Fruit fly (Drosophila melanogaster) whole organism, adult: ENCODE measurements around the gene CG15922.

ENCODE experiments used
- CG11617 ChIP-seq: fragments of 200-800 bp; sonication (Bioruptor generic); optimal IDR thresholded peaks from 2 replicates; lab custom pipeline; 2017; ENCODE audit warnings: mild to moderate bottlenecking, missing biosample characterization, missing genetic modification reagents, missing genetic modification characterization
- CG12768 ChIP-seq: fragments of 200-800 bp; sonication (Bioruptor generic); optimal IDR thresholded peaks from 2 replicates; lab custom pipeline; 2017; ENCODE audit warnings: missing biosample characterization, missing genetic modification characterization, mild to moderate bottlenecking, moderate library complexity, missing genetic modification reagents
- CG14711 ChIP-seq: fragments of 200-800 bp; sonication (Bioruptor generic); optimal IDR thresholded peaks from 2 replicates; lab custom pipeline; 2018; ENCODE audit warnings: missing biosample characterization, mild to moderate bottlenecking, missing genetic modification characterization, moderate library complexity
- CG1620 ChIP-seq: fragments of 200-800 bp; sonication (Bioruptor generic); optimal IDR thresholded peaks from 2 replicates; lab custom pipeline; 2016; ENCODE audit warnings: missing biosample characterization, missing genetic modification characterization
- CG33017 ChIP-seq: fragments of 200-800 bp; sonication (Bioruptor generic); optimal IDR thresholded peaks from 2 replicates; lab custom pipeline; 2018; ENCODE audit warnings: missing biosample characterization, mild to moderate bottlenecking, missing genetic modification characterization, moderate library complexity
- CG5204 ChIP-seq: fragments of 200-800 bp; sonication (Bioruptor generic); optimal IDR thresholded peaks from 2 replicates; lab custom pipeline; 2016; ENCODE audit warnings: missing biosample characterization, missing genetic modification characterization
- CG7045 ChIP-seq: fragments of 200-800 bp; sonication (Bioruptor generic); optimal IDR thresholded peaks from 2 replicates; lab custom pipeline; 2017; ENCODE audit warnings: missing biosample characterization, mild to moderate bottlenecking, missing genetic modification characterization
- CG7101 ChIP-seq: fragments of 200-800 bp; sonication (Bioruptor generic); optimal IDR thresholded peaks from 2 replicates; lab custom pipeline; 2018; ENCODE audit warnings: missing biosample characterization, mild to moderate bottlenecking, missing genetic modification characterization, moderate library complexity
- Clk ChIP-seq: fragments of 200-800 bp; sonication (Bioruptor generic); optimal IDR thresholded peaks from 2 replicates; lab custom pipeline; 2017; ENCODE audit warnings: missing biosample characterization, missing genetic modification characterization
- Crg-1 ChIP-seq: fragments of 200-800 bp; sonication (Bioruptor generic); optimal IDR thresholded peaks from 2 replicates; lab custom pipeline; 2016; ENCODE audit warnings: missing biosample characterization, missing genetic modification characterization
- Hr96 ChIP-seq: fragments of 200-800 bp; sonication (Bioruptor generic); optimal IDR thresholded peaks from 2 replicates; lab custom pipeline; 2016; ENCODE audit warnings: missing biosample characterization, missing genetic modification characterization
- Mnt ChIP-seq: fragments of 200-800 bp; sonication (Bioruptor generic); optimal IDR thresholded peaks from 2 replicates; lab custom pipeline; 2016; ENCODE audit warnings: missing biosample characterization, mild to moderate bottlenecking, missing genetic modification characterization
- bab1 ChIP-seq: fragments of 200-800 bp; sonication (Bioruptor generic); optimal IDR thresholded peaks from 3 replicates; lab custom pipeline; 2019; ENCODE audit warnings: missing biosample characterization, mild to moderate bottlenecking, missing genetic modification characterization, moderate library complexity
- cic ChIP-seq: fragments of 200-800 bp; sonication (Bioruptor generic); optimal IDR thresholded peaks from 2 replicates; lab custom pipeline; 2017; ENCODE audit warnings: missing biosample characterization, mild to moderate bottlenecking, missing genetic modification characterization, moderate library complexity
- cnc ChIP-seq, 2 experiments: fragments of >200 bp; optimal IDR thresholded peaks; 2 replicates each; lab custom pipeline; 2017
- kay ChIP-seq: fragments of 200-800 bp; sonication (Bioruptor generic); peaks from one replicate; lab custom pipeline; 2016; ENCODE audit warnings: missing biosample characterization, missing genetic modification characterization, borderline replicate concordance
- ovo ChIP-seq: fragments of 200-800 bp; sonication (Bioruptor generic); optimal IDR thresholded peaks from 2 replicates; lab custom pipeline; 2016; ENCODE audit warnings: missing biosample characterization, missing genetic modification characterization
- pad ChIP-seq: fragments of 200-800 bp; sonication (Bioruptor generic); optimal IDR thresholded peaks from 3 replicates; lab custom pipeline; 2017; ENCODE audit warnings: missing biosample characterization, missing genetic modification characterization, mild to moderate bottlenecking, moderate library complexity, missing genetic modification reagents
- tj ChIP-seq: fragments of 200-800 bp; sonication (Bioruptor generic); optimal IDR thresholded peaks from 3 replicates; lab custom pipeline; 2017; ENCODE audit warnings: missing biosample characterization, mild to moderate bottlenecking, missing genetic modification characterization, moderate library complexity
- toe ChIP-seq: fragments of 200-800 bp; sonication (Bioruptor generic); optimal IDR thresholded peaks from 2 replicates; lab custom pipeline; 2016; ENCODE audit warnings: missing biosample characterization, missing genetic modification characterization

Gene CG15922

dm6 chr3R:20594194-20595144, 34.4 kb upstream of the CG15922 start:
- TF ChIP-seq CG1620 (GFP tag; lab: Kevin White, UChicago): no peak
- TF ChIP-seq Clk: peak; percentile 15
- peak; percentile 72 for TF ChIP-seq CG12768 (GFP tag; lab: Kevin White, UChicago)
- peak; percentile 51 for TF ChIP-seq tj (GFP tag; lab: Kevin White, UChicago)
- TF ChIP-seq CG11617 (GFP tag; lab: Kevin White, UChicago): peak; percentile 79
- TF ChIP-seq toe: no peak
- peak; percentile 86 for TF ChIP-seq CG14711 (tag; lab: Kevin White, UChicago)
- TF ChIP-seq bab1 (GFP tag; lab: Kevin White, UChicago): peak; percentile 87
- peak; percentile 84 for TF ChIP-seq CG33017
- peak; percentile 66 for TF ChIP-seq pad
- no peak for TF ChIP-seq cic (GFP tag; lab: Kevin White, UChicago)
- no peak for TF ChIP-seq Crg-1 (GFP tag; lab: Kevin White, UChicago)
- TF ChIP-seq CG5204: no peak
- peak; percentile 84 for TF ChIP-seq CG7101
- TF ChIP-seq CG7045 (GFP tag; lab: Kevin White, UChicago): peak; percentile 74

dm6 chr3R:20593463-20593838, 33.4 kb upstream of the CG15922 start:
- no peak for TF ChIP-seq CG33017
- no peak for TF ChIP-seq CG7101
- TF ChIP-seq Hr96 (GFP tag; lab: Kevin White, UChicago): no peak
- no peak for TF ChIP-seq pad
- TF ChIP-seq cnc (optimal IDR thresholded peaks at IDR 0.05; lab: Kevin White, UChicago): no peak
- TF ChIP-seq toe: no peak
- no peak for TF ChIP-seq Clk
- no peak for TF ChIP-seq bab1 (GFP tag; lab: Kevin White, UChicago)
- no peak for TF ChIP-seq ovo (GFP tag; lab: Kevin White, UChicago)
- TF ChIP-seq tj (GFP tag; lab: Kevin White, UChicago): no peak
- TF ChIP-seq CG11617 (GFP tag; lab: Kevin White, UChicago): no peak
- no peak for TF ChIP-seq cic (GFP tag; lab: Kevin White, UChicago)
- TF ChIP-seq kay (GFP tag; lab: Kevin White, UChicago): no peak
- TF ChIP-seq CG12768 (GFP tag; lab: Kevin White, UChicago): no peak

dm6 chr3R:20592517-20593462, 32.7 kb upstream of the CG15922 start, which contains the start of the genes Pus1 and bon:
Gene Pus1, minus strand, starts transcription at chr3R:20592671.
Gene bon, plus strand, starts transcription at chr3R:20593139.
- TF ChIP-seq toe (no peak), ovo (GFP tag; lab: Kevin White, UChicago) (no peak), bab1 (GFP tag; lab: Kevin White, UChicago) (peak; percentile 18), CG7101 (peak; percentile 4), Crg-1 (GFP tag; lab: Kevin White, UChicago) (no peak), CG7045 (GFP tag; lab: Kevin White, UChicago) (no peak), cnc (optimal IDR thresholded peaks at IDR 0.05; lab: Kevin White, UChicago) (no peak), Mnt (GFP tag; lab: Kevin White, UChicago) (peak; percentile 80), Hr96 (GFP tag; lab: Kevin White, UChicago) (no peak), tj (GFP tag; lab: Kevin White, UChicago) (no peak), CG11617 (GFP tag; lab: Kevin White, UChicago) (peak; percentile 38), Clk (no peak), CG14711 (tag; lab: Kevin White, UChicago) (no peak), CG33017 (no peak), CG1620 (GFP tag; lab: Kevin White, UChicago) (peak; percentile 41), CG5204 (no peak)

dm6 chr3R:20588480-20588785, 28.4 kb upstream of the CG15922 start, which contains the start of gene Srp72:
Gene Srp72, plus strand, starts transcription at chr3R:20588711.
- TF ChIP-seq CG7101 (peak; percentile 36), CG12768 (GFP tag; lab: Kevin White, UChicago) (peak; percentile 22), pad (peak; percentile 21), kay (GFP tag; lab: Kevin White, UChicago) (no peak), bab1 (GFP tag; lab: Kevin White, UChicago) (peak; percentile 44), tj (GFP tag; lab: Kevin White, UChicago) (no peak), Crg-1 (GFP tag; lab: Kevin White, UChicago) (peak; percentile 19), CG7045 (GFP tag; lab: Kevin White, UChicago) (peak; percentile 42), CG1620 (GFP tag; lab: Kevin White, UChicago) (peak; percentile 35), CG33017 (peak; percentile 1), ovo (GFP tag; lab: Kevin White, UChicago) (no peak), CG5204 (no peak), Mnt (GFP tag; lab: Kevin White, UChicago) (peak; percentile 40), CG11617 (GFP tag; lab: Kevin White, UChicago) (peak; percentile 51), CG14711 (tag; lab: Kevin White, UChicago) (peak; percentile 38), Hr96 (GFP tag; lab: Kevin White, UChicago) (no peak), cnc (optimal IDR thresholded peaks at IDR 0.05; lab: Kevin White, UChicago) (no peak), cic (GFP tag; lab: Kevin White, UChicago) (no peak), toe (no peak), Clk (peak; percentile 23)
